Worm (Caenorhabditis elegans): ENCODE measurements around the gene lido-17.

DNA sequence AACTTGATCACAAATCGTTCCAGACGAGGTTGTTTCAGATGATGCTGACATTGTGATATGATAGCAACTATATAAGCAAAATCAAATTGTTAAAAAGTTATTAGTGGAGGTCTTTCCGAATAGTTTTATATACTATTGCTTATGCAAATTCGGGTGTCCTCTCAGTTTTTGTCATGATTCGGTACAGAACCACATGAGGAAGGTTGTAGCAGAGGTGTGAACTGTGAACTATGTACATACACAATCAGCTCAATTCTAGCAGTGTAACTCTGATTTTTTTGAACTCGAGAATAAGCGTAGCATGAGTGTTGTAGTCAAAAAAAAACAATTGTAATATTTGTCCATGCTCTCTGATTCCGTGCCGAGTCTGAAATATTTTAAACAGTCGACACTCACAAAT lies 10.5 kb upstream of the lido-17 start, which contains the start of gene Y51B9A.6:
- TF ChIP-seq tbx-11 (GFP tag; IDR thresholded peaks at IDR 0.05) (no peak), B0310.2 (tag; optimal IDR thresholded peaks at IDR 0.05) (no peak), aly-1 (tag; optimal IDR thresholded peaks at IDR 0.05) (no peak), scrt-1 (GFP tag; IDR thresholded peaks at IDR 0.05) (no peak), ceh-13 (GFP tag; optimal IDR thresholded peaks at IDR 0.05) (no peak)
